Worm (Caenorhabditis elegans) whole organism, L1 larva: ENCODE measurements around the gene Y43F8C.23.

Source experiments
- Y116A8C.19 ChIP-seq: sonication (generic microtip); optimal IDR thresholded peaks from 2 replicates; lab custom pipeline; 2016; ENCODE audit warnings: missing compliant biosample characterization, missing genetic modification characterization, borderline replicate concordance
- hlh-17 ChIP-seq: fragments of 200-800 bp; sonication (Bioruptor generic); optimal IDR thresholded peaks from 2 replicates; lab custom pipeline; 2018; ENCODE audit warnings: missing genetic modification characterization, mild to moderate bottlenecking, missing compliant biosample characterization, moderate library complexity, borderline replicate concordance
- lin-39 ChIP-seq: fragments of 150-350 bp; optimal IDR thresholded peaks from 2 replicates; lab custom pipeline; 2014; ENCODE audit warnings: missing biosample characterization, missing genetic modification reagents, missing genetic modification characterization
- mdl-1 ChIP-seq, 2 experiments: fragments of 150-350 bp; optimal IDR thresholded peaks; 2 replicates each; lab custom pipeline; 2014 to 2017; ENCODE audit warnings: missing biosample characterization in 2 of 2, missing genetic modification characterization in 2 of 2, inconsistent platforms in 1 of 2
- nhr-28 ChIP-seq: fragments of 150-350 bp; optimal IDR thresholded peaks from 2 replicates; lab custom pipeline; 2014; ENCODE audit warnings: missing biosample characterization, missing genetic modification characterization

DNA sequence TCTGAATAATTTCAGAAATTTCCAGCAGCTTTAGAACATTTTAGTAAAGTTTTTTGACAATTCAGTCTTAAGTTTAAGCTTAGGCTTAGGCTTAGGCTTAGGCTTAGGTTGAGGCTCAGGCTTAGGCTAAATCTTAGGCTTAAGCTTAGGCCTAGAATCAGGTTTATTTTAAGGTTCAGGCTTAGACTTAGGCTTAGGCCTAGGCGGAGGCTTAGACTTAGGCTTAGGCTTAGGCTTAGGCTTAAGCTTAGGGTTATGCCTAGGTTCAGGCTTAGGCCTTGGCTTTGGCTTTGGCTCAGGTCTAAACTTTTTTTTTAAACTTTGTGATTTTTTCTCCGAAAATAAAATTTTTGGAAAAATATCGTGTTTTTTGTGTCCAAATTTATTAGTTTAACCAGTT, 7.1 kb upstream of the Y43F8C.23 start:
- no peak for TF ChIP-seq nhr-28 (tag; lab: Kevin White, UChicago)
- no peak for TF ChIP-seq lin-39 (tag; lab: Kevin White, UChicago)
- TF ChIP-seq Y116A8C.19: no peak
- TF ChIP-seq hlh-17 (GFP tag; lab: Kevin White, UChicago): no peak
- TF ChIP-seq mdl-1 (tag; optimal IDR thresholded peaks at IDR 0.05; lab: Kevin White, UChicago): no peak
